Worm (Caenorhabditis elegans) whole organism, L4/young adult: ENCODE results near the gene hlh-19.

ENCODE experiments used
- dao-5 ChIP-seq: sonication (generic microtip); optimal IDR thresholded peaks from 2 replicates; lab custom pipeline; 2016; ENCODE audit warnings: missing genotype, missing genetic modification characterization, moderate library complexity, missing compliant biosample characterization
- him-1 ChIP-seq: sonication (generic microtip); optimal IDR thresholded peaks from 2 replicates; lab custom pipeline; 2016; ENCODE audit warnings: missing genotype, missing genetic modification reagents, missing genetic modification characterization, missing compliant biosample characterization

ce11 chrX:575084-575483 lies 18.0 kb upstream of the hlh-19 start:
- no peak for TF ChIP-seq dao-5 (tag; lab: Kevin White, UChicago)
- no peak for TF ChIP-seq him-1 (tag; lab: Kevin White, UChicago)
